Fruit fly (Drosophila melanogaster) whole organism, embryonic: ENCODE measurements around the gene Obp93a.

Experiments used
- CG11560 ChIP-seq: fragments of 200-800 bp; sonication (Bioruptor generic); IDR thresholded peaks from 3 replicates; pipeline ENCODE4 v1.3.6; 2022; ENCODE audit warnings: missing biosample characterization, missing genetic modification characterization
- CG12942 ChIP-seq: fragments of 200-800 bp; sonication (Bioruptor generic); optimal IDR thresholded peaks from 3 replicates; lab custom pipeline; 2016; ENCODE audit warnings: missing biosample characterization, missing genetic modification characterization
- CG13624 ChIP-seq: fragments of 200-800 bp; sonication (Bioruptor generic); optimal IDR thresholded peaks from 2 replicates; lab custom pipeline; 2016; ENCODE audit warnings: missing biosample characterization, missing genetic modification characterization
- CG15479 ChIP-seq: fragments of 200-800 bp; sonication (Bioruptor generic); optimal IDR thresholded peaks from 3 replicates; lab custom pipeline; 2019; ENCODE audit warnings: missing biosample characterization, mild to moderate bottlenecking, missing genetic modification characterization, moderate library complexity
- CG17385 ChIP-seq: fragments of 200-800 bp; sonication (Bioruptor generic); optimal IDR thresholded peaks from 3 replicates; lab custom pipeline; 2018; ENCODE audit warnings: missing biosample characterization, mild to moderate bottlenecking, missing genetic modification characterization
- CG2120 ChIP-seq: fragments of 200-800 bp; sonication (Bioruptor generic); optimal IDR thresholded peaks from 3 replicates; lab custom pipeline; 2016; ENCODE audit warnings: missing biosample characterization, missing genetic modification characterization
- CG3281 ChIP-seq: fragments of 200-800 bp; sonication (Bioruptor generic); optimal IDR thresholded peaks from 3 replicates; lab custom pipeline; 2017; ENCODE audit warnings: missing biosample characterization, mild to moderate bottlenecking, missing genetic modification characterization
- CG34376 ChIP-seq: fragments of 200-800 bp; sonication (Bioruptor generic); optimal IDR thresholded peaks from 2 replicates; lab custom pipeline; 2018; ENCODE audit warnings: missing biosample characterization, mild to moderate bottlenecking, missing genetic modification characterization
- CG9727 ChIP-seq: fragments of 200-800 bp; sonication (Bioruptor generic); optimal IDR thresholded peaks from 3 replicates; lab custom pipeline; 2017; ENCODE audit warnings: missing biosample characterization, mild to moderate bottlenecking, missing genetic modification characterization
- Camta ChIP-seq: fragments of 200-800 bp; sonication (Bioruptor generic); optimal IDR thresholded peaks from 2 replicates; lab custom pipeline; 2016; ENCODE audit warnings: missing biosample characterization, missing genetic modification characterization
- Dll ChIP-seq: fragments of 200-800 bp; sonication (Bioruptor generic); IDR thresholded peaks from 4 replicates; pipeline ENCODE4 v1.3.6; 2022; ENCODE audit warnings: missing biosample characterization, missing genetic modification characterization; ENCODE audit not compliant: partially characterized antibody
- Elba2 ChIP-seq: fragments of 200-800 bp; sonication (Bioruptor generic); optimal IDR thresholded peaks from 3 replicates; lab custom pipeline; 2016; ENCODE audit warnings: missing biosample characterization, missing genetic modification characterization
- H2.0 ChIP-seq: fragments of 200-800 bp; sonication (Bioruptor generic); IDR thresholded peaks from 2 replicates; pipeline ENCODE4 v1.3.6; 2022; ENCODE audit warnings: missing biosample characterization, missing genetic modification characterization
- Jarid2 ChIP-seq: fragments of 200-800 bp; sonication (Bioruptor generic); optimal IDR thresholded peaks from 3 replicates; lab custom pipeline; 2017; ENCODE audit warnings: mild to moderate bottlenecking, missing biosample characterization, missing genetic modification reagents, missing genetic modification characterization
- Med ChIP-seq: fragments of 200-800 bp; sonication (Bioruptor generic); peaks from one replicate; lab custom pipeline; 2016; ENCODE audit warnings: missing biosample characterization, missing genetic modification characterization, mild to moderate bottlenecking, inconsistent platforms, moderate library complexity
- NC2α ChIP-seq: fragments of 200-800 bp; sonication (Bioruptor generic); optimal IDR thresholded peaks from 2 replicates; lab custom pipeline; 2016; ENCODE audit warnings: missing biosample characterization, missing genetic modification characterization
- Pdp1 ChIP-seq, 2 experiments: fragments of 200-800 bp; sonication (Bioruptor generic); optimal IDR thresholded peaks; 3 replicates each; lab custom pipeline; 2016; ENCODE audit warnings: missing biosample characterization in 2 of 2, missing genetic modification characterization in 2 of 2, mild to moderate bottlenecking in 1 of 2, moderate library complexity in 1 of 2
- Sry-β ChIP-seq: fragments of 200-800 bp; sonication (Bioruptor generic); optimal IDR thresholded peaks from 2 replicates; lab custom pipeline; 2018; ENCODE audit warnings: missing biosample characterization, mild to moderate bottlenecking, missing genetic modification characterization, moderate library complexity
- bsh ChIP-seq, 2 experiments: fragments of 200-800 bp; sonication (Bioruptor generic); optimal IDR thresholded peaks; 2 replicates each; lab custom pipeline; 2017 to 2018; ENCODE audit warnings: mild to moderate bottlenecking in 2 of 2, missing biosample characterization in 2 of 2, missing genetic modification characterization in 2 of 2, moderate library complexity in 1 of 2
- ci ChIP-seq: fragments of 200-800 bp; sonication (Bioruptor generic); IDR thresholded peaks from 3 replicates; pipeline ENCODE4 v1.3.6; 2022; ENCODE audit warnings: missing biosample characterization, missing genetic modification characterization
- corto ChIP-seq: fragments of 200-800 bp; sonication (Bioruptor generic); optimal IDR thresholded peaks from 2 replicates; lab custom pipeline; 2016; ENCODE audit warnings: missing biosample characterization, mild to moderate bottlenecking, missing genetic modification characterization, moderate library complexity
- crc ChIP-seq: fragments of 200-800 bp; sonication (Bioruptor generic); optimal IDR thresholded peaks from 2 replicates; lab custom pipeline; 2016; ENCODE audit warnings: missing biosample characterization, missing genetic modification characterization
- esg ChIP-seq: fragments of 200-800 bp; sonication (Bioruptor generic); conservative IDR thresholded peaks from 2 replicates; pipeline ENCODE4 v1.3.6; 2022; ENCODE audit warnings: missing biosample characterization, missing genetic modification characterization
- eve ChIP-seq, 2 experiments: fragments of >200 bp; optimal IDR thresholded peaks; 2 replicates each; lab custom pipeline; 2017; ENCODE audit warnings: missing biosample characterization in 2 of 2, missing genetic modification characterization in 2 of 2
- exex ChIP-seq: fragments of 200-800 bp; sonication (Bioruptor generic); optimal IDR thresholded peaks from 4 replicates; lab custom pipeline; 2018; ENCODE audit warnings: missing biosample characterization, mild to moderate bottlenecking, missing genetic modification characterization, moderate library complexity
- eyg ChIP-seq: fragments of 200-800 bp; sonication (Bioruptor generic); optimal IDR thresholded peaks from 3 replicates; lab custom pipeline; 2016; ENCODE audit warnings: missing biosample characterization, missing genetic modification characterization
- gsb-n ChIP-seq: fragments of 200-800 bp; sonication (Bioruptor generic); optimal IDR thresholded peaks from 3 replicates; lab custom pipeline; 2018; ENCODE audit warnings: missing biosample characterization, mild to moderate bottlenecking, missing genetic modification characterization
- insv ChIP-seq, 2 experiments: fragments of 200-800 bp; sonication (Bioruptor generic); optimal IDR thresholded peaks; 3 replicates each; lab custom pipeline; 2016 to 2018; ENCODE audit warnings: missing biosample characterization in 2 of 2, missing genetic modification characterization in 2 of 2
- kni ChIP-seq: fragments of 200-800 bp; sonication (Bioruptor generic); optimal IDR thresholded peaks from 3 replicates; lab custom pipeline; 2017; ENCODE audit warnings: mild to moderate bottlenecking, missing biosample characterization, missing genetic modification reagents, missing genetic modification characterization
- lov ChIP-seq, 2 experiments: fragments of 200-800 bp in 1 of 2; fragments of >200 bp in 1 of 2; sonication (Bioruptor generic) in 1 of 2; IDR thresholded peaks in 1 of 2; optimal IDR thresholded peaks in 1 of 2; 2 replicates in 1 of 2; 3 replicates in 1 of 2; pipeline versions ENCODE4 v1.3.6 to Lab custom; 2017 to 2022; ENCODE audit warnings: missing biosample characterization in 1 of 2, missing genetic modification characterization in 1 of 2
- nom ChIP-seq: fragments of 200-800 bp; sonication (Bioruptor generic); optimal IDR thresholded peaks from 2 replicates; lab custom pipeline; 2017; ENCODE audit warnings: missing biosample characterization, missing genetic modification characterization, mild to moderate bottlenecking, moderate library complexity, missing genetic modification reagents
- oc ChIP-seq: fragments of 200-800 bp; sonication (Bioruptor generic); optimal IDR thresholded peaks from 2 replicates; lab custom pipeline; 2018; ENCODE audit warnings: missing biosample characterization, mild to moderate bottlenecking, missing genetic modification characterization, moderate library complexity
- onecut ChIP-seq: fragments of 200-800 bp; sonication (Bioruptor generic); IDR thresholded peaks from 2 replicates; pipeline ENCODE4 v1.3.6; 2022; ENCODE audit warnings: missing biosample characterization, missing genetic modification characterization
- repo ChIP-seq: fragments of 200-800 bp; sonication (Bioruptor generic); optimal IDR thresholded peaks from 2 replicates; lab custom pipeline; 2016; ENCODE audit warnings: missing biosample characterization, missing genetic modification characterization
- scrt ChIP-seq: fragments of 200-800 bp; sonication (Bioruptor generic); optimal IDR thresholded peaks from 2 replicates; lab custom pipeline; 2018; ENCODE audit warnings: missing biosample characterization, mild to moderate bottlenecking, missing genetic modification characterization, moderate library complexity
- sd ChIP-seq: fragments of 200-800 bp; sonication (Bioruptor generic); optimal IDR thresholded peaks from 3 replicates; lab custom pipeline; 2018; ENCODE audit warnings: missing biosample characterization, mild to moderate bottlenecking, missing genetic modification characterization, moderate library complexity
- sob ChIP-seq: fragments of 200-800 bp; sonication (Bioruptor generic); IDR thresholded peaks from 2 replicates; pipeline ENCODE4 v1.3.6; 2022; ENCODE audit warnings: missing biosample characterization, missing genetic modification characterization
- sqz ChIP-seq: fragments of 200-800 bp; sonication (Bioruptor generic); optimal IDR thresholded peaks from 3 replicates; lab custom pipeline; 2018; ENCODE audit warnings: missing biosample characterization, mild to moderate bottlenecking, missing genetic modification characterization
- stc ChIP-seq: fragments of 200-800 bp; sonication (Bioruptor generic); IDR thresholded peaks from 2 replicates; pipeline ENCODE4 v1.3.6; 2022; ENCODE audit warnings: missing biosample characterization, missing genetic modification characterization
- sug ChIP-seq: fragments of 200-800 bp; optimal IDR thresholded peaks from 2 replicates; lab custom pipeline; 2019; ENCODE audit warnings: missing biosample characterization, mild to moderate bottlenecking, missing genetic modification characterization, moderate library complexity
- tap ChIP-seq: fragments of 200-800 bp; optimal IDR thresholded peaks from 3 replicates; lab custom pipeline; 2019; ENCODE audit warnings: missing biosample characterization, mild to moderate bottlenecking, missing genetic modification characterization, moderate library complexity
- trem ChIP-seq: fragments of 200-800 bp; optimal IDR thresholded peaks from 3 replicates; lab custom pipeline; 2019; ENCODE audit warnings: missing biosample characterization, mild to moderate bottlenecking, missing genetic modification characterization, moderate library complexity
- trh ChIP-seq: fragments of 200-800 bp; sonication (Bioruptor generic); optimal IDR thresholded peaks from 2 replicates; lab custom pipeline; 2016; ENCODE audit warnings: missing biosample characterization, missing genetic modification characterization
- twi ChIP-seq: fragments of 200-800 bp; optimal IDR thresholded peaks from 2 replicates; lab custom pipeline; 2019; ENCODE audit warnings: missing biosample characterization, mild to moderate bottlenecking, missing genetic modification characterization, moderate library complexity
- zf30C ChIP-seq: fragments of 200-800 bp; sonication (Bioruptor generic); optimal IDR thresholded peaks from 3 replicates; lab custom pipeline; 2018; ENCODE audit warnings: missing biosample characterization, mild to moderate bottlenecking, missing genetic modification characterization

Gene Obp93a

DNA sequence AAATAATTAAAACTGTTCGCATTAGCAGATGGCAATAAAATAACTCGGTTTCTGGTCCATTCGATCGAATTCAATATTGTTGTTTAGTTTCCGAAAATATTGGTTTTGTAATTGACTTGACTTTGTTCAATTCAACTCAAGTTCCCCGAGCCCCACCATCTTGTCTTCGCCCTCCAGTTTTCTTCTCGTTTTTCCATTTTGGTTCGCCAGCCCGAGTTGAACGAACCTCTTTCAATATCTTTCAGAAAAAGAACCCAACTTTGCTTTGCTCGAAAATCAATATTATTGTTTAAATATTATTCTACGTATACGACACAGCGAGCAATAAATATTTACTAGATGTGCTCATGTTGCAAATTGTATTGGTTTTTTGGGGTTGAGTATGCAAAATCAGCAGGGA lies 29.1 kb upstream of the Obp93a start (continued):
- peak; percentile 1 for TF ChIP-seq scrt (GFP tag; lab: Kevin White, UChicago)
- peak; percentile 62 for TF ChIP-seq Med (GFP tag; lab: Kevin White, UChicago)
- TF ChIP-seq CG3281 = peak; percentile 34
- no peak for TF ChIP-seq zf30C

DNA sequence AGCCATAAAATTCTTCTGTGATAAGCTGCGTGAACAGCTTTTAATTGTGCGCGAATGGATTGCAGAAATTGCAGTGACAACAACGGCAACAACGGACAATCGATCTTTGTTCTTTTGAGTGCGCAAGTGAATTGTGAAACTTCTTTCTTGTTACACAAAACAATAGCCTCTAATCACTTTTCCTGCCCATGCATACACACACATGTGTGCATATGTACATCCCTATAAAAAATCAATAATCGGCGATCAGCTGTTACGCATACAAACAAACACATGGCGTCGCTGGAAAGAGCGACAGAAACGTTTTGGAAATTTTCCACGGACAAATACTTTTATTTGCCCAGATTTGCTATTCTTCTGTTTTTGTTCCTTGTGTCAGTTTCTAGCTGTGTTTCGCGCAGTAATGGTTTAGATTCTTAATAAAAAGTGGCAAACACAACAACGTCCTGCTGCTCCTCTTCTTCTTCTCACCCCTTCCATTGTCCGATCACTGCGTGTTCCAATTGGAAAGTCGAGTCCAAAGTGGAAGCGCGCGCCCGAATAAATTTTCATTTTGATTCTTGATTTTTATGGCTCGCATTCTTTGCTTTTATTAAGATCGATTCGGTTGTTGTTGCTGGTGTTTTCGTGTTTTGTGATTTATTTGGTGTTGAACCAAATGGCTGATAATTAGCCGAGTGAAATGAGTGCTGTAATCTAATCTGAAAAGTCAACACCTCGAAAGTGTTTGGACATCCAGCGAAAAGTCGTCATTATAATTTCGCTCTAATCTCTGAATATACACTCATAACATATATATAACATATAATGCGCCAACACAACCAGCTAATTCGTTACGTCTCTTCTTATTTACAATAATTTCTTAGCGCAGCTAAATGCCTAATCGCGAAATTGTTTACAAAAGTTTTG lies 27.3 kb upstream of the Obp93a start:
- TF ChIP-seq Elba2 (GFP tag; lab: Kevin White, UChicago) (peak; percentile 93), Camta (GFP tag; lab: Kevin White, UChicago) (no peak), Sry-β (GFP tag; lab: Kevin White, UChicago) (no peak), CG3281 (peak; percentile 10), sug (tag; lab: Kevin White, UChicago) (peak; percentile 29), CG11560 (tag; lab: Robert Waterston, UW) (no peak), NC2α (GFP tag; lab: Kevin White, UChicago) (no peak), CG13624 (GFP tag; lab: Kevin White, UChicago) (no peak), exex (tag; lab: Kevin White, UChicago) (peak; percentile 84), repo (no peak), gsb-n (no peak), eve (GFP tag; optimal IDR thresholded peaks at IDR 0.05; lab: Kevin White, UChicago) (peak in 1 of 2 experiments; percentile 61), CG12942 (GFP tag; lab: Kevin White, UChicago) (no peak), CG9727 (no peak), onecut (peak; percentile 98), trem (tag; lab: Kevin White, UChicago) (no peak), Dll (GFP tag; lab: Robert Waterston, UW) (0 out of 4 replicates have a peak, but pooled peaks have one; percentile 6), H2.0 (no peak), insv (GFP tag; optimal IDR thresholded peaks at IDR 0.05; lab: Kevin White, UChicago) (peak in 1 of 2 experiments; percentile 82), twi (tag; lab: Kevin White, UChicago) (peak; percentile 57), oc (tag; lab: Kevin White, UChicago) (peak; percentile 24), CG15479 (GFP tag; lab: Kevin White, UChicago) (peak; percentile 28), corto (GFP tag; lab: Kevin White, UChicago) (peak; percentile 2), esg (GFP tag; lab: Robert Waterston, UW) (no peak), sob (0 out of 2 replicates have a peak, but pooled peaks have one; percentile 16), lov (optimal IDR thresholded peaks at IDR 0.05; lab: Kevin White, UChicago) (no peak), lov (GFP tag; IDR thresholded peaks at IDR 0.05; lab: Robert Waterston, UW) (no peak), Jarid2 (peak; percentile 8), Med (GFP tag; lab: Kevin White, UChicago) (peak; percentile 54), ci (0 out of 3 replicates have a peak, but pooled peaks have one; percentile 5), CG2120 (no peak), CG34376 (GFP tag; lab: Kevin White, UChicago) (peak; percentile 30), stc (0 out of 2 replicates have a peak, but pooled peaks have one; percentile 9), Pdp1 (GFP tag; optimal IDR thresholded peaks at IDR 0.05; lab: Kevin White, UChicago) (peak in 1 of 2 experiments; percentile 45), tap (no peak), crc (GFP tag; lab: Kevin White, UChicago) (no peak), CG17385 (GFP tag; lab: Kevin White, UChicago) (peak; percentile 83), eyg (GFP tag; lab: Kevin White, UChicago) (no peak), bsh (GFP tag; optimal IDR thresholded peaks at IDR 0.05; lab: Kevin White, UChicago) (peak in 1 of 2 experiments; percentile 32), trh (GFP tag; lab: Kevin White, UChicago) (no peak), nom (peak; percentile 14), kni (peak; percentile 60), sqz (GFP tag; lab: Kevin White, UChicago) (peak; percentile 37), sd (tag; lab: Kevin White, UChicago) (peak; percentile 84)
